Worm (Caenorhabditis elegans): ENCODE measurements around the gene srx-82.

- TF ChIP-seq egl-27 (tag; optimal IDR thresholded peaks at IDR 0.05), result no peak
- TF ChIP-seq mdl-1 (tag; optimal IDR thresholded peaks at IDR 0.05), result no peak
- no peak for TF ChIP-seq unc-39 (tag; optimal IDR thresholded peaks at IDR 0.05)
- no peak for TF ChIP-seq lsy-2 (tag; optimal IDR thresholded peaks at IDR 0.05)
- no peak for TF ChIP-seq Y75B8A.6 (GFP tag; IDR thresholded peaks at IDR 0.05)
- TF ChIP-seq mxl-3 (GFP tag; optimal IDR thresholded peaks at IDR 0.05), result no peak
- no peak for TF ChIP-seq ama-1 (optimal IDR thresholded peaks at IDR 0.05)
- TF ChIP-seq ztf-11 (tag; optimal IDR thresholded peaks at IDR 0.05), result no peak
- TF ChIP-seq daf-12 (tag; optimal IDR thresholded peaks at IDR 0.05), result no peak
- no peak for TF ChIP-seq unc-62 (GFP tag; optimal IDR thresholded peaks at IDR 0.05 in 1 of 2)
- TF ChIP-seq unc-62 (tag; optimal IDR thresholded peaks at IDR 0.05), result no peak
- TF ChIP-seq dve-1 (tag; optimal IDR thresholded peaks at IDR 0.05; ENCODE audit: insufficient read depth), result no peak
- TF ChIP-seq nhr-10 (tag; optimal IDR thresholded peaks at IDR 0.05), result no peak
Measured at ce11 chrV:11545227-11545626, 44.3 kb upstream of the srx-82 start, which contains the start of gene F38B7.10.
